Fruit fly (Drosophila melanogaster): ENCODE measurements around the gene RhoL.

Gene RhoL

DNA sequence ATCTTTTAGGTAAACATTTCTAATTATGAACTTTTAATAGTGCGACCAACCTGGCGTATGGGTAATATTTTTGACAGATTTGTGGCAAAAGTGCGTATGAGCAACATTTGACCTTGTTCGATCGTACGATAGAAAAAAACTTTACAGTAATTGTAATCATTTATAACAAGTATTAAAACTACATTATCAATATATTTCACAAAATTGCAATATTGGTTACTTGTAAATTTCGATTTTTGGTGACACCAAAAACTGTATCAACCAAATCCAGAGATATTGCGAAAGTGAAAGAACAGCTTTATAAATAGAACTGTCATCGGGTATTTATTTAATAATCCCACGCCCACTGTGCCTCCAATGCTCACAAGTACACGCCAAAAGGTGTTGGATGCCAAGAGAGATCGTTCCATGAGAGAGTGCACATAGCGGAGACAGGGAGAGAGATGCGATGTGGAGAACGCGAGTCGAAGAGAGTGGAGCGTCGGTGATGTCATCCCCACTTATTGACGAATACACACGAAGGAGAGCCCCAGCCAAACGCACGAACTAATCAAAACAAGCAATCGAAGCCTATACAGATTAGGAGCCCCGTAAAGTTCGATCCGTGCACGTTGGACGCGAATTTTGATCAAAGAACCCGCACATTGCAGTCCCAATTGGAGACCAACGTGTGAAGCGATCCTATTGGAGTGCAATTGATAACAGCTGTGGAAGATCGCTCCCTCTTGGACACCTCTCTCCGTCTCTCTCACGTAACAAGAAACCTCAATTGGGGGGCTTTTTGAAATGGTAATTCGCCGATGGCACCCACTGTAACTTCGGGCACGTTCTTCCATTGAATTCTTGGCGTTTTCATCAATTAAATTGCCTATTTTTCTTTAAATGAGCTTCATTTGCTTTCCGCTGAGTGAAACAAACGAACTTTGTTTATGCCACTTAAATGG is 31.1 kb upstream of the RhoL start (continued):
- no peak for TF ChIP-seq pita (GFP tag; optimal IDR thresholded peaks at IDR 0.05)
- peak; percentile 90 for TF ChIP-seq CG6654 (GFP tag; optimal IDR thresholded peaks at IDR 0.05)
- peak; percentile 28; the same call in 1 of the 2 replicates for TF ChIP-seq Adf1 (GFP tag; IDR thresholded peaks at IDR 0.05)
- TF ChIP-seq sr (GFP tag; IDR thresholded peaks at IDR 0.05): peak; percentile 64; the same call in 1 of the 3 replicates
- peak; percentile 39; the same call in 1 of the 2 replicates for TF ChIP-seq CG8765 (GFP tag; IDR thresholded peaks at IDR 0.05)
- peak; percentile 40; the same call in 1 of the 2 replicates for TF ChIP-seq CG5953 (GFP tag; IDR thresholded peaks at IDR 0.05)
- peak; percentile 96 for TF ChIP-seq CG1529 (GFP tag; optimal IDR thresholded peaks at IDR 0.05)
- peak; percentile 85 for TF ChIP-seq CG30020 (tag; optimal IDR thresholded peaks at IDR 0.05)
- peak; percentile 96 for TF ChIP-seq Sox102F (GFP tag; optimal IDR thresholded peaks at IDR 0.05)
- TF ChIP-seq cg (GFP tag; optimal IDR thresholded peaks at IDR 0.05): no peak
- 0 out of 2 replicates have a peak, but pooled peaks have one; percentile 35 for TF ChIP-seq aop (GFP tag; IDR thresholded peaks at IDR 0.05)
- peak; percentile 72 for TF ChIP-seq p53 (GFP tag; optimal IDR thresholded peaks at IDR 0.05)
- no peak for TF ChIP-seq tna (GFP tag; IDR thresholded peaks at IDR 0.05; ENCODE audit: partially characterized antibody)
- peak; percentile 98 for TF ChIP-seq nmo (GFP tag; optimal IDR thresholded peaks at IDR 0.05)
- TF ChIP-seq CG4707 (GFP tag; optimal IDR thresholded peaks at IDR 0.05): peak; percentile 81
- peak; percentile 53; the same call in 1 of the 2 replicates for TF ChIP-seq Rx (GFP tag; IDR thresholded peaks at IDR 0.05)
- peak; percentile 78 for TF ChIP-seq ken (GFP tag; IDR thresholded peaks at IDR 0.05)
- peak; percentile 69 for TF ChIP-seq TFAM (GFP tag; optimal IDR thresholded peaks at IDR 0.05)
- TF ChIP-seq lab (GFP tag; optimal IDR thresholded peaks at IDR 0.05): peak; percentile 96
- TF ChIP-seq onecut (GFP tag; IDR thresholded peaks at IDR 0.05): peak; percentile 80
- peak; percentile 81 for TF ChIP-seq Nf-YA (GFP tag; IDR thresholded peaks at IDR 0.05)
- TF ChIP-seq Elba2 (GFP tag; optimal IDR thresholded peaks at IDR 0.05): peak; percentile 62
- TF ChIP-seq CG14014 (GFP tag; IDR thresholded peaks at IDR 0.05): peak; percentile 89
- TF ChIP-seq odd (GFP tag; optimal IDR thresholded peaks at IDR 0.05): peak; percentile 98
- TF ChIP-seq HLH4C (GFP tag; IDR thresholded peaks at IDR 0.05; ENCODE audit: partially characterized antibody): no peak
- TF ChIP-seq so (GFP tag; IDR thresholded peaks at IDR 0.05): peak; percentile 87; the same call in 2 of the 3 replicates
- TF ChIP-seq BEAF-32 (GFP tag; optimal IDR thresholded peaks at IDR 0.05): peak; percentile 11
- TF ChIP-seq CG16813 (GFP tag; IDR thresholded peaks at IDR 0.05; ENCODE audit: partially characterized antibody): no peak
- TF ChIP-seq ems (GFP tag; optimal IDR thresholded peaks at IDR 0.05): peak; percentile 88
- TF ChIP-seq Dll (GFP tag; IDR thresholded peaks at IDR 0.05; ENCODE audit: partially characterized antibody): no peak; the same call in 3 of the 4 replicates
- peak; percentile 63 for TF ChIP-seq CG10565 (GFP tag; optimal IDR thresholded peaks at IDR 0.05)
- peak; percentile 90 for TF ChIP-seq CG7786 (GFP tag; optimal IDR thresholded peaks at IDR 0.05)
- peak; percentile 98 for TF ChIP-seq Hmr (GFP tag; optimal IDR thresholded peaks at IDR 0.05)
- TF ChIP-seq Dref (GFP tag; IDR thresholded peaks at IDR 0.05): no peak
- peak; percentile 81; the same call in 1 of the 2 replicates for TF ChIP-seq CG31224 (GFP tag; IDR thresholded peaks at IDR 0.05)
- peak; percentile 88 for TF ChIP-seq CG18011 (GFP tag; optimal IDR thresholded peaks at IDR 0.05)
- TF ChIP-seq unc-4 (GFP tag; IDR thresholded peaks at IDR 0.05; ENCODE audit: partially characterized antibody): 0 out of 2 replicates have a peak, but pooled peaks have one; percentile 25
- peak; percentile 71; the same call in 1 of the 3 replicates for TF ChIP-seq CG2889 (GFP tag; IDR thresholded peaks at IDR 0.05)
- TF ChIP-seq gro (GFP tag; optimal IDR thresholded peaks at IDR 0.05): peak; percentile 92
- peak; percentile 84 for TF ChIP-seq CG34422 (GFP tag; IDR thresholded peaks at IDR 0.05)
- TF ChIP-seq CG14441 (GFP tag; IDR thresholded peaks at IDR 0.05): peak; percentile 77; the same call in 1 of the 2 replicates
- peak; percentile 95 for TF ChIP-seq cwo (GFP tag; optimal IDR thresholded peaks at IDR 0.05)
- TF ChIP-seq CG7372 (GFP tag; IDR thresholded peaks at IDR 0.05): peak; percentile 92
- peak; percentile 93 for TF ChIP-seq Rfx (GFP tag; IDR thresholded peaks at IDR 0.05)
- TF ChIP-seq PHDP (tag; optimal IDR thresholded peaks at IDR 0.05): peak; percentile 94
- TF ChIP-seq CG13296 (GFP tag; optimal IDR thresholded peaks at IDR 0.05): peak; percentile 98
- peak; percentile 95 for TF ChIP-seq CG9437 (GFP tag; optimal IDR thresholded peaks at IDR 0.05)
